Fruit fly (Drosophila melanogaster) whole organism, adult: Measurements from ENCODE around the gene kairos.
A peak's percentile ranks its signal among the peaks of the same experiment; 100 is the strongest.

ENCODE experiments used
- CG14711 ChIP-seq: fragments of 200-800 bp; sonication (Bioruptor generic); optimal IDR thresholded peaks from 2 replicates; lab custom pipeline; 2018; ENCODE audit warnings: missing biosample characterization, mild to moderate bottlenecking, missing genetic modification characterization, moderate library complexity
- CG1620 ChIP-seq: fragments of 200-800 bp; sonication (Bioruptor generic); optimal IDR thresholded peaks from 2 replicates; lab custom pipeline; 2016; ENCODE audit warnings: missing biosample characterization, missing genetic modification characterization
- CG33017 ChIP-seq: fragments of 200-800 bp; sonication (Bioruptor generic); optimal IDR thresholded peaks from 2 replicates; lab custom pipeline; 2018; ENCODE audit warnings: missing biosample characterization, mild to moderate bottlenecking, missing genetic modification characterization, moderate library complexity
- CG7045 ChIP-seq: fragments of 200-800 bp; sonication (Bioruptor generic); optimal IDR thresholded peaks from 2 replicates; lab custom pipeline; 2017; ENCODE audit warnings: missing biosample characterization, mild to moderate bottlenecking, missing genetic modification characterization
- CG7101 ChIP-seq: fragments of 200-800 bp; sonication (Bioruptor generic); optimal IDR thresholded peaks from 2 replicates; lab custom pipeline; 2018; ENCODE audit warnings: missing biosample characterization, mild to moderate bottlenecking, missing genetic modification characterization, moderate library complexity
- Crg-1 ChIP-seq: fragments of 200-800 bp; sonication (Bioruptor generic); optimal IDR thresholded peaks from 2 replicates; lab custom pipeline; 2016; ENCODE audit warnings: missing biosample characterization, missing genetic modification characterization
- bab1 ChIP-seq: fragments of 200-800 bp; sonication (Bioruptor generic); optimal IDR thresholded peaks from 3 replicates; lab custom pipeline; 2019; ENCODE audit warnings: missing biosample characterization, mild to moderate bottlenecking, missing genetic modification characterization, moderate library complexity
- cic ChIP-seq: fragments of 200-800 bp; sonication (Bioruptor generic); optimal IDR thresholded peaks from 2 replicates; lab custom pipeline; 2017; ENCODE audit warnings: missing biosample characterization, mild to moderate bottlenecking, missing genetic modification characterization, moderate library complexity
- cnc ChIP-seq, 2 experiments: fragments of >200 bp; optimal IDR thresholded peaks; 2 replicates each; lab custom pipeline; 2017
- ovo ChIP-seq: fragments of 200-800 bp; sonication (Bioruptor generic); optimal IDR thresholded peaks from 2 replicates; lab custom pipeline; 2016; ENCODE audit warnings: missing biosample characterization, missing genetic modification characterization

DNA sequence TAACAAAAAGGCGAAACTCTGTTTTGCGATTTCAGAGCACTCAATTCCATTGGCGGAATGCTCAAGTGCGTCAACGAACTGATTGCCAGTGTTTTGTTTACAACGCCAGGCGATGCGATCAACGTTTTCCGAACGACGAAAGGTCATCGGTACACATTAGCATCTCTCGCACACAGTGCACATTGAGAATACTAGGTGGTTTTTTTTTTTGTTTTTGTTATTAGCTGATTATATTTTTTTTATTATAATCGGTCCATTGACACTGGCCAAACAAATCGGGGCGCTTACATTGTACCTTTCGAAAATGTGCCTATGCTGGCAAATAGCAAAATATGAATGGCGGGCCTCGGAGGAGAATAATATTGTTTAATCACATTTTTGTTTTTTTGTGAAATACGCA is 39.2 kb upstream of the kairos start:
- no peak for TF ChIP-seq bab1 (GFP tag; lab: Kevin White, UChicago)
- TF ChIP-seq CG33017 (tag; lab: Kevin White, UChicago) = no peak
- TF ChIP-seq CG7045 (GFP tag; lab: Kevin White, UChicago) = no peak
- no peak for TF ChIP-seq CG7101 (tag; lab: Kevin White, UChicago)
- TF ChIP-seq cnc (optimal IDR thresholded peaks at IDR 0.05; lab: Kevin White, UChicago) = no peak
- no peak for TF ChIP-seq ovo (GFP tag; lab: Kevin White, UChicago)
- no peak for TF ChIP-seq Crg-1 (GFP tag; lab: Kevin White, UChicago)
- TF ChIP-seq CG14711 = no peak
- TF ChIP-seq cic = peak; percentile 73
- no peak for TF ChIP-seq CG1620 (GFP tag; lab: Kevin White, UChicago)
